Worm (Caenorhabditis elegans) whole organism, young adult: Measurements from ENCODE around the gene cyp-25A4.

Experiments
- F39B2.1 ChIP-seq: fragments of 200-800 bp; sonication (Bioruptor generic); IDR thresholded peaks from 2 replicates; pipeline ENCODE4 v1.3.6; 2022; ENCODE audit warnings: missing genetic modification reagents, missing genetic modification characterization, missing compliant biosample characterization
- F52B5.7 ChIP-seq: sonication (generic microtip); optimal IDR thresholded peaks from 2 replicates; lab custom pipeline; 2016; ENCODE audit warnings: mild to moderate bottlenecking, missing genetic modification characterization, missing compliant biosample characterization
- ama-1 ChIP-seq, 3 experiments: fragments of 150-350 bp in 1 of 3; sonication (generic microtip) in 2 of 3; optimal IDR thresholded peaks; 2 replicates each; lab custom pipeline; 2014 to 2018; ENCODE audit warnings: missing biosample characterization in 2 of 3, missing genetic modification characterization in 2 of 3, missing genetic modification reagents in 2 of 3
- die-1 ChIP-seq: sonication (generic microtip); optimal IDR thresholded peaks from 2 replicates; lab custom pipeline; 2016; ENCODE audit warnings: missing genotype, mild to moderate bottlenecking, missing genetic modification characterization, missing compliant biosample characterization
- ets-4 ChIP-seq: fragments of 200-800 bp; sonication (Bioruptor generic); optimal IDR thresholded peaks from 2 replicates; lab custom pipeline; 2018; ENCODE audit warnings: mild to moderate bottlenecking, missing genetic modification characterization, missing compliant biosample characterization
- nfya-1 ChIP-seq: sonication (generic microtip); optimal IDR thresholded peaks from 2 replicates; lab custom pipeline; 2017; ENCODE audit warnings: antibody characterized with exemption, missing compliant biosample characterization, missing genetic modification characterization, borderline replicate concordance; ENCODE audit not compliant: insufficient read depth
- pha-4 ChIP-seq: fragments of 150-350 bp; sonication (generic microtip); optimal IDR thresholded peaks from 2 replicates; lab custom pipeline; 2014; ENCODE audit warnings: missing biosample characterization, missing genetic modification reagents, missing genetic modification characterization
- sptf-2 ChIP-seq: fragments of 200-800 bp; sonication (Bioruptor generic); optimal IDR thresholded peaks from 2 replicates; lab custom pipeline; 2018; ENCODE audit warnings: mild to moderate bottlenecking, missing genetic modification characterization, missing compliant biosample characterization
- unc-62 ChIP-seq: fragments of 150-350 bp; optimal IDR thresholded peaks from 2 replicates; lab custom pipeline; 2014; ENCODE audit warnings: missing biosample characterization, missing genetic modification reagents, missing genetic modification characterization

ce11 chrIII:3829105-3829504 lies 22.8 kb downstream of the cyp-25A4 start, which contains the start of gene cnnm-5:
- no peak for TF ChIP-seq F52B5.7 (tag; lab: Kevin White, UChicago)
- TF ChIP-seq F39B2.1 (GFP tag; lab: Robert Waterston, UW), result no peak
- no peak for TF ChIP-seq ama-1 (optimal IDR thresholded peaks at IDR 0.05; lab: Kevin White, UChicago)
- no peak for TF ChIP-seq ama-1 (GFP tag; optimal IDR thresholded peaks at IDR 0.05; lab: Kevin White, UChicago)
- TF ChIP-seq unc-62 (GFP tag; lab: Kevin White, UChicago), result no peak
- TF ChIP-seq die-1 (tag; lab: Kevin White, UChicago), result no peak
- TF ChIP-seq pha-4, result no peak
- TF ChIP-seq ets-4, result no peak
- no peak for TF ChIP-seq nfya-1 (tag; lab: Kevin White, UChicago)
- TF ChIP-seq sptf-2 (GFP tag; lab: Kevin White, UChicago), result no peak
